Worm (Caenorhabditis elegans) whole organism, L4 larva: ENCODE measurements around the gene F47B8.4.

Source experiments
- D1046.2 ChIP-seq: fragments of 200-800 bp; sonication (Bioruptor generic); IDR thresholded peaks from 2 replicates; pipeline ENCODE4 v1.3.6; 2022; ENCODE audit warnings: missing genetic modification characterization, missing compliant biosample characterization
- ZK546.5 ChIP-seq, 2 experiments: sonication (generic microtip); optimal IDR thresholded peaks; 2 replicates each; lab custom pipeline; 2017; ENCODE audit warnings: missing biosample characterization in 2 of 2, missing genetic modification characterization in 2 of 2
- aly-2 ChIP-seq: sonication (generic microtip); optimal IDR thresholded peaks from 2 replicates; lab custom pipeline; 2018; ENCODE audit warnings: missing biosample characterization, missing genetic modification characterization
- ama-1 ChIP-seq: fragments of 150-350 bp; optimal IDR thresholded peaks from 2 replicates; lab custom pipeline; 2014; ENCODE audit warnings: inconsistent platforms, mixed read lengths
- arid-1 ChIP-seq: fragments of 200-800 bp; sonication (Bioruptor generic); conservative IDR thresholded peaks from 2 replicates; pipeline ENCODE4 v1.3.6; 2022; ENCODE audit warnings: missing genetic modification reagents, missing genetic modification characterization, missing compliant biosample characterization
- ceh-82 ChIP-seq: sonication (generic microtip); optimal IDR thresholded peaks from 2 replicates; lab custom pipeline; 2017; ENCODE audit warnings: missing biosample characterization, missing genetic modification characterization
- fkh-10 ChIP-seq: fragments of 150-350 bp; optimal IDR thresholded peaks from 2 replicates; lab custom pipeline; 2014; ENCODE audit warnings: missing biosample characterization, missing genetic modification reagents, missing genetic modification characterization
- lim-7 ChIP-seq: fragments of 200-800 bp; sonication (Bioruptor generic); IDR thresholded peaks from 2 replicates; pipeline ENCODE4 v1.3.6; 2022; ENCODE audit warnings: missing genetic modification characterization, missing compliant biosample characterization
- lin-39 ChIP-seq: fragments of 150-350 bp; optimal IDR thresholded peaks from 2 replicates; lab custom pipeline; 2014; ENCODE audit warnings: missing biosample characterization, missing genetic modification reagents, missing genetic modification characterization
- mdl-1 ChIP-seq, 2 experiments: fragments of 150-350 bp in 1 of 2; sonication (generic microtip) in 1 of 2; optimal IDR thresholded peaks; 2 replicates each; lab custom pipeline; 2014 to 2017; ENCODE audit warnings: missing biosample characterization in 2 of 2, missing genetic modification characterization in 2 of 2
- pqm-1 ChIP-seq: sonication (generic microtip); optimal IDR thresholded peaks from 2 replicates; lab custom pipeline; 2017; ENCODE audit warnings: missing biosample characterization, missing genetic modification characterization
- tra-1 ChIP-seq: fragments of 200-800 bp; sonication (Bioruptor generic); IDR thresholded peaks from 2 replicates; pipeline ENCODE4 v1.3.6; 2022; ENCODE audit warnings: missing genetic modification reagents, missing genetic modification characterization, missing compliant biosample characterization
- unc-130 ChIP-seq: sonication (generic microtip); optimal IDR thresholded peaks from 2 replicates; lab custom pipeline; 2016; ENCODE audit warnings: missing genetic modification reagents, missing genetic modification characterization, missing compliant biosample characterization

- TF ChIP-seq ama-1 (no peak), unc-130 (GFP tag; lab: Kevin White, UChicago) (no peak), mdl-1 (tag; optimal IDR thresholded peaks at IDR 0.05; lab: Kevin White, UChicago) (no peak), ceh-82 (tag; lab: Kevin White, UChicago) (no peak), lim-7 (GFP tag; lab: Robert Waterston, UW) (no peak), ZK546.5 (tag; optimal IDR thresholded peaks at IDR 0.05; lab: Kevin White, UChicago) (no peak), pqm-1 (tag; lab: Kevin White, UChicago) (no peak), aly-2 (no peak), D1046.2 (GFP tag; lab: Robert Waterston, UW) (no peak), arid-1 (GFP tag; lab: Robert Waterston, UW) (no peak), fkh-10 (GFP tag; lab: Kevin White, UChicago) (no peak), lin-39 (no peak), tra-1 (GFP tag; lab: Robert Waterston, UW) (no peak)
Observed at ce11 chrV:14289363-14289762, 35.1 kb downstream of the F47B8.4 start, which contains the start of gene F14D7.1.
